Fruit fly (Drosophila melanogaster) whole organism, wandering third instar larva: ENCODE data around the gene dnt.

ENCODE experiments used
- Abd-B ChIP-seq: fragments of >200 bp; optimal IDR thresholded peaks from 2 replicates; lab custom pipeline; 2017; ENCODE audit warnings: missing biosample characterization, missing genetic modification characterization
- CG32264 ChIP-seq: fragments of 200-800 bp; sonication (Bioruptor generic); optimal IDR thresholded peaks from 2 replicates; lab custom pipeline; 2016; ENCODE audit warnings: missing biosample characterization, missing genetic modification characterization
- CG9705 ChIP-seq: fragments of 200-800 bp; sonication (Bioruptor generic); optimal IDR thresholded peaks from 2 replicates; lab custom pipeline; 2018; ENCODE audit warnings: missing biosample characterization, mild to moderate bottlenecking, missing genetic modification characterization
- CrebA ChIP-seq: fragments of 200-800 bp; sonication (Bioruptor generic); optimal IDR thresholded peaks from 2 replicates; lab custom pipeline; 2016; ENCODE audit warnings: missing biosample characterization, mild to moderate bottlenecking, missing genetic modification characterization, borderline replicate concordance
- Dif ChIP-seq: fragments of 200-275, 200-300 bp; sonication (Bioruptor generic); optimal IDR thresholded peaks from 2 replicates; lab custom pipeline; 2018; ENCODE audit warnings: missing biosample characterization, missing genetic modification characterization; ENCODE audit not compliant: partially characterized antibody
- GATAd ChIP-seq: sonication (Bioruptor generic); optimal IDR thresholded peaks from 2 replicates; lab custom pipeline; 2016; ENCODE audit warnings: missing biosample characterization, missing genetic modification characterization
- HLH106 ChIP-seq: fragments of 200-800 bp; optimal IDR thresholded peaks from 3 replicates; lab custom pipeline; 2019; ENCODE audit warnings: missing biosample characterization, mild to moderate bottlenecking, missing genetic modification characterization, moderate library complexity
- Jra ChIP-seq: sonication (Bioruptor generic); optimal IDR thresholded peaks from 2 replicates; lab custom pipeline; 2016; ENCODE audit warnings: missing biosample characterization, missing genetic modification characterization
- Mio ChIP-seq: sonication (Bioruptor generic); optimal IDR thresholded peaks from 2 replicates; lab custom pipeline; 2016; ENCODE audit warnings: missing biosample characterization, missing genetic modification characterization
- Myc ChIP-seq: fragments of >200 bp; optimal IDR thresholded peaks from 2 replicates; lab custom pipeline; 2017
- N ChIP-seq: fragments of >200 bp; optimal IDR thresholded peaks from 2 replicates; lab custom pipeline; 2018; ENCODE audit warnings: missing biosample characterization, missing external identifiers, missing genetic modification characterization
- OdsH ChIP-seq: fragments of 200-800 bp; sonication (Bioruptor generic); optimal IDR thresholded peaks from 2 replicates; lab custom pipeline; 2016; ENCODE audit warnings: missing biosample characterization, mild to moderate bottlenecking, missing genetic modification characterization
- Rel ChIP-seq, 2 experiments: fragments of 200-800 bp; sonication (Bioruptor generic) in 1 of 2; optimal IDR thresholded peaks; 2 replicates in 1 of 2; 3 replicates in 1 of 2; lab custom pipeline; 2016 to 2019; ENCODE audit warnings: mild to moderate bottlenecking in 2 of 2, missing biosample characterization in 2 of 2, missing genetic modification characterization in 2 of 2, moderate library complexity in 1 of 2
- Sp1 ChIP-seq: fragments of 200-800 bp; sonication (Bioruptor generic); optimal IDR thresholded peaks from 3 replicates; lab custom pipeline; 2019; ENCODE audit warnings: missing biosample characterization, mild to moderate bottlenecking, missing genetic modification characterization, moderate library complexity
- Vsx2 ChIP-seq: fragments of 200-300, 225-300 bp; sonication (Bioruptor generic); optimal IDR thresholded peaks from 2 replicates; lab custom pipeline; 2018; ENCODE audit warnings: missing biosample characterization, missing genetic modification characterization; ENCODE audit not compliant: partially characterized antibody
- br ChIP-seq: fragments of 200-800 bp; sonication (Bioruptor generic); optimal IDR thresholded peaks from 2 replicates; lab custom pipeline; 2016; ENCODE audit warnings: missing biosample characterization, missing genetic modification characterization
- brk ChIP-seq: fragments of 200-800 bp; sonication (Bioruptor generic); optimal IDR thresholded peaks from 2 replicates; lab custom pipeline; 2016; ENCODE audit warnings: missing biosample characterization, mild to moderate bottlenecking, missing genetic modification characterization
- dmrt93B ChIP-seq: fragments of 200-800 bp; sonication (Bioruptor generic); optimal IDR thresholded peaks from 2 replicates; lab custom pipeline; 2018; ENCODE audit warnings: missing biosample characterization, mild to moderate bottlenecking, missing genetic modification characterization
- ey ChIP-seq: fragments of 200-800 bp; sonication (Bioruptor generic); optimal IDR thresholded peaks from 2 replicates; lab custom pipeline; 2016; ENCODE audit warnings: missing biosample characterization, missing genetic modification characterization
- h ChIP-seq: fragments of 200-800 bp; sonication (Bioruptor generic); optimal IDR thresholded peaks from 3 replicates; lab custom pipeline; 2016; ENCODE audit warnings: missing biosample characterization, mild to moderate bottlenecking, missing genetic modification characterization
- jim ChIP-seq: fragments of 175-275, 200-325 bp; sonication (Bioruptor generic); optimal IDR thresholded peaks from 2 replicates; lab custom pipeline; 2016; ENCODE audit warnings: missing biosample characterization, mild to moderate bottlenecking, missing genetic modification characterization
- lola ChIP-seq: fragments of >200 bp; optimal IDR thresholded peaks from 2 replicates; lab custom pipeline; 2017; ENCODE audit warnings: missing biosample characterization, missing genetic modification characterization
- pan ChIP-seq: fragments of >200 bp; optimal IDR thresholded peaks from 2 replicates; lab custom pipeline; 2017
- psq ChIP-seq: fragments of 200-800 bp; sonication (Bioruptor generic); optimal IDR thresholded peaks from 3 replicates; lab custom pipeline; 2017; ENCODE audit warnings: missing biosample characterization, mild to moderate bottlenecking, missing genetic modification characterization, moderate library complexity
- sage ChIP-seq: fragments of 200-800 bp; sonication (Bioruptor generic); optimal IDR thresholded peaks from 2 replicates; lab custom pipeline; 2016; ENCODE audit warnings: missing biosample characterization, mild to moderate bottlenecking, missing genetic modification characterization
- sv ChIP-seq: fragments of 200-800 bp; sonication (Bioruptor generic); optimal IDR thresholded peaks from 3 replicates; lab custom pipeline; 2016; ENCODE audit warnings: missing biosample characterization, missing genetic modification characterization
- usp ChIP-seq: fragments of >200 bp; optimal IDR thresholded peaks from 2 replicates; lab custom pipeline; 2017; ENCODE audit warnings: missing biosample characterization, missing genetic modification characterization
- woc ChIP-seq: sonication (Bioruptor generic); optimal IDR thresholded peaks from 2 replicates; lab custom pipeline; 2016; ENCODE audit warnings: missing biosample characterization, mild to moderate bottlenecking, missing genetic modification characterization

The dnt gene

dm6 chr2L:19313442-19313841, 49.6 kb downstream of the dnt start:
- TF ChIP-seq h, result no peak

- TF ChIP-seq woc (no peak), Dif (no peak), GATAd (GFP tag; lab: Kevin White, UChicago) (no peak), CG32264 (no peak), OdsH (GFP tag; lab: Kevin White, UChicago) (no peak), Mio (GFP tag; lab: Kevin White, UChicago) (no peak), psq (no peak), ey (GFP tag; lab: Kevin White, UChicago) (no peak), Sp1 (GFP tag; lab: Kevin White, UChicago) (no peak), Rel (GFP tag; optimal IDR thresholded peaks at IDR 0.05; lab: Kevin White, UChicago) (no peak), Rel (tag; optimal IDR thresholded peaks at IDR 0.05; lab: Kevin White, UChicago) (no peak), brk (GFP tag; lab: Kevin White, UChicago) (no peak), br (GFP tag; lab: Kevin White, UChicago) (no peak), usp (no peak), pan (lab: Kevin White, UChicago) (no peak), Jra (GFP tag; lab: Kevin White, UChicago) (no peak), sage (GFP tag; lab: Kevin White, UChicago) (no peak)
Measured at dm6 chr2L:19307641-19308040, 55.4 kb downstream of the dnt start.

- TF ChIP-seq sage (GFP tag; lab: Kevin White, UChicago) (no peak), jim (GFP tag; lab: Kevin White, UChicago) (no peak), Vsx2 (GFP tag; lab: Kevin White, UChicago) (no peak), lola (GFP tag; lab: Kevin White, UChicago) (no peak), HLH106 (tag; lab: Kevin White, UChicago) (no peak), psq (no peak), brk (GFP tag; lab: Kevin White, UChicago) (no peak), Myc (lab: Kevin White, UChicago) (no peak), CG9705 (GFP tag; lab: Kevin White, UChicago) (no peak), ey (GFP tag; lab: Kevin White, UChicago) (no peak), Mio (GFP tag; lab: Kevin White, UChicago) (no peak), Rel (GFP tag; optimal IDR thresholded peaks at IDR 0.05; lab: Kevin White, UChicago) (no peak), Rel (tag; optimal IDR thresholded peaks at IDR 0.05; lab: Kevin White, UChicago) (no peak), Abd-B (GFP tag; lab: Kevin White, UChicago) (no peak), Jra (GFP tag; lab: Kevin White, UChicago) (no peak), sv (GFP tag; lab: Kevin White, UChicago) (no peak)
- TF ChIP-seq, all 38 proteins: peak for 0
Measured at dm6 chr2L:19299833-19300305, 63.2 kb downstream of the dnt start, which contains the start of the genes CG17564 and CG10750. TSS of gene CG17564 (minus strand) at chr2L:19299933. TSS of gene CG10750 (plus strand) at chr2L:19300255.

- no peak for TF ChIP-seq lola (GFP tag; lab: Kevin White, UChicago)
- TF ChIP-seq Vsx2 (GFP tag; lab: Kevin White, UChicago), result no peak
- no peak for TF ChIP-seq h
- TF ChIP-seq CrebA (GFP tag; lab: Kevin White, UChicago), result no peak
- no peak for TF ChIP-seq ey (GFP tag; lab: Kevin White, UChicago)
- TF ChIP-seq woc, result no peak
- no peak for TF ChIP-seq Mio (GFP tag; lab: Kevin White, UChicago)
- TF ChIP-seq Jra (GFP tag; lab: Kevin White, UChicago), result no peak
- no peak for TF ChIP-seq N (GFP tag; lab: Kevin White, UChicago)
- TF ChIP-seq OdsH (GFP tag; lab: Kevin White, UChicago), result no peak
- TF ChIP-seq brk (GFP tag; lab: Kevin White, UChicago), result no peak
- no peak for TF ChIP-seq psq
- no peak for TF ChIP-seq Sp1 (GFP tag; lab: Kevin White, UChicago)
- no peak for TF ChIP-seq br (GFP tag; lab: Kevin White, UChicago)
- no peak for TF ChIP-seq dmrt93B
Measured at dm6 chr2L:19296765-19297164, 66.3 kb downstream of the dnt start.
